Worm (Caenorhabditis elegans) whole organism, young adult: ENCODE data around the gene T28F3.11.

ENCODE experiments used
- B0019.2 ChIP-seq: fragments of 200-800 bp; sonication (Bioruptor generic); conservative IDR thresholded peaks from 2 replicates; pipeline ENCODE4 v1.3.6; 2022; ENCODE audit warnings: missing genetic modification reagents, missing genetic modification characterization, missing compliant biosample characterization
- B0261.1 ChIP-seq: sonication (generic microtip); optimal IDR thresholded peaks from 2 replicates; lab custom pipeline; 2016; ENCODE audit warnings: mild to moderate bottlenecking, missing genetic modification characterization, moderate library complexity, missing compliant biosample characterization
- F23B12.7 ChIP-seq: sonication (generic microtip); optimal IDR thresholded peaks from 2 replicates; lab custom pipeline; 2017; ENCODE audit warnings: missing genetic modification characterization, mild to moderate bottlenecking, missing compliant biosample characterization, antibody characterized with exemption, moderate library complexity; ENCODE audit not compliant: insufficient read depth
- F37B4.10 ChIP-seq: fragments of 200-800 bp; sonication (Bioruptor generic); IDR thresholded peaks from 2 replicates; pipeline ENCODE4 v1.3.6; 2022; ENCODE audit warnings: missing genetic modification characterization, missing compliant biosample characterization
- F39B2.1 ChIP-seq: fragments of 200-800 bp; sonication (Bioruptor generic); IDR thresholded peaks from 2 replicates; pipeline ENCODE4 v1.3.6; 2022; ENCODE audit warnings: missing genetic modification reagents, missing genetic modification characterization, missing compliant biosample characterization
- K11D2.4 ChIP-seq: fragments of 200-800 bp; sonication (Bioruptor generic); IDR thresholded peaks from 2 replicates; pipeline ENCODE4 v1.3.6; 2022; ENCODE audit warnings: missing genetic modification reagents, missing genetic modification characterization, missing compliant biosample characterization
- Y53G8AR.9 ChIP-seq: fragments of 200-800 bp; sonication (Bioruptor generic); conservative IDR thresholded peaks from 2 replicates; pipeline ENCODE4 v1.3.6; 2022; ENCODE audit warnings: missing genetic modification reagents, missing genetic modification characterization, missing compliant biosample characterization
- Y67H2A.10 ChIP-seq: fragments of 200-800 bp; sonication (Bioruptor generic); conservative IDR thresholded peaks from 2 replicates; pipeline ENCODE4 v1.3.6; 2022; ENCODE audit warnings: missing genetic modification reagents, missing genetic modification characterization, missing compliant biosample characterization
- Y95B8A.8 ChIP-seq: fragments of 200-800 bp; sonication (Bioruptor generic); IDR thresholded peaks from 2 replicates; pipeline ENCODE4 v1.3.6; 2022; ENCODE audit warnings: missing genetic modification reagents, missing genetic modification characterization, missing compliant biosample characterization
- ama-1 ChIP-seq, 3 experiments: fragments of 150-350 bp in 1 of 3; sonication (generic microtip) in 2 of 3; optimal IDR thresholded peaks; 2 replicates each; lab custom pipeline; 2014 to 2018; ENCODE audit warnings: missing biosample characterization in 2 of 3, missing genetic modification characterization in 2 of 3, missing genetic modification reagents in 2 of 3
- aptf-2 ChIP-seq: fragments of 200-800 bp; sonication (Bioruptor generic); conservative IDR thresholded peaks from 2 replicates; pipeline ENCODE4 v1.3.6; 2022; ENCODE audit warnings: missing genetic modification reagents, missing genetic modification characterization, missing compliant biosample characterization
- atf-7 ChIP-seq: sonication (generic microtip); optimal IDR thresholded peaks from 2 replicates; lab custom pipeline; 2017; ENCODE audit warnings: mild to moderate bottlenecking, missing genetic modification characterization, missing compliant biosample characterization
- attf-5 ChIP-seq: fragments of 200-800 bp; sonication (Bioruptor generic); optimal IDR thresholded peaks from 2 replicates; lab custom pipeline; 2018; ENCODE audit warnings: mild to moderate bottlenecking, missing genetic modification characterization, missing compliant biosample characterization
- bed-1 ChIP-seq: fragments of 200-800 bp; sonication (Bioruptor generic); IDR thresholded peaks from 2 replicates; pipeline ENCODE4 v1.3.6; 2022; ENCODE audit warnings: missing genetic modification reagents, missing genetic modification characterization, missing compliant biosample characterization
- ccch-3 ChIP-seq: fragments of 200-800 bp; sonication (Bioruptor generic); optimal IDR thresholded peaks from 2 replicates; lab custom pipeline; 2018; ENCODE audit warnings: mild to moderate bottlenecking, missing genetic modification characterization, missing compliant biosample characterization
- cebp-1 ChIP-seq, 2 experiments: fragments of 200-800 bp in 1 of 2; sonication (Bioruptor generic) in 1 of 2; sonication (generic microtip) in 1 of 2; IDR thresholded peaks in 1 of 2; optimal IDR thresholded peaks in 1 of 2; 2 replicates each; pipeline versions ENCODE4 v1.3.6 to Lab custom; 2017 to 2022; ENCODE audit warnings: missing compliant biosample characterization in 2 of 2, missing genetic modification characterization in 2 of 2, mild to moderate bottlenecking in 1 of 2, missing genetic modification reagents in 1 of 2, moderate library complexity in 1 of 2
- ceh-58 ChIP-seq: fragments of 200-800 bp; sonication (Bioruptor generic); IDR thresholded peaks from 2 replicates; pipeline ENCODE4 v1.3.6; 2022; ENCODE audit warnings: missing genetic modification characterization, missing compliant biosample characterization
- die-1 ChIP-seq: sonication (generic microtip); optimal IDR thresholded peaks from 2 replicates; lab custom pipeline; 2016; ENCODE audit warnings: missing genotype, mild to moderate bottlenecking, missing genetic modification characterization, missing compliant biosample characterization
- dox-1 ChIP-seq: fragments of 200-800 bp; sonication (Bioruptor generic); IDR thresholded peaks from 2 replicates; pipeline ENCODE4 v1.3.6; 2022; ENCODE audit warnings: missing genetic modification reagents, missing genetic modification characterization, missing compliant biosample characterization
- fkh-3 ChIP-seq: sonication (generic microtip); optimal IDR thresholded peaks from 2 replicates; lab custom pipeline; 2016; ENCODE audit warnings: mild to moderate bottlenecking, missing genetic modification characterization, missing compliant biosample characterization
- gei-17 ChIP-seq: fragments of 200-800 bp; sonication (Bioruptor generic); optimal IDR thresholded peaks from 2 replicates; lab custom pipeline; 2018; ENCODE audit warnings: mild to moderate bottlenecking, missing genetic modification characterization, missing compliant biosample characterization
- hlh-12 ChIP-seq: sonication (generic microtip); optimal IDR thresholded peaks from 2 replicates; lab custom pipeline; 2016; ENCODE audit warnings: missing genetic modification characterization, missing compliant biosample characterization
- hmg-1.2 ChIP-seq: fragments of 200-800 bp; sonication (Bioruptor generic); IDR thresholded peaks from 2 replicates; pipeline ENCODE4 v1.3.6; 2022; ENCODE audit warnings: missing genetic modification reagents, missing genetic modification characterization, missing compliant biosample characterization
- hsf-1 ChIP-seq: fragments of 200-800 bp; sonication (Bioruptor generic); IDR thresholded peaks from 2 replicates; pipeline ENCODE4 v1.3.6; 2022; ENCODE audit warnings: missing genetic modification reagents, missing genetic modification characterization, missing compliant biosample characterization
- let-526 ChIP-seq: fragments of 200-800 bp; sonication (Bioruptor generic); IDR thresholded peaks from 2 replicates; pipeline ENCODE4 v1.3.6; 2022; ENCODE audit warnings: missing genetic modification reagents, missing genetic modification characterization, missing compliant biosample characterization
- let-607 ChIP-seq, 2 experiments: fragments of 200-800 bp in 1 of 2; sonication (Bioruptor generic) in 1 of 2; sonication (generic microtip) in 1 of 2; optimal IDR thresholded peaks; 2 replicates each; lab custom pipeline; 2016 to 2018; ENCODE audit warnings: mild to moderate bottlenecking in 2 of 2, missing compliant biosample characterization in 2 of 2, missing genetic modification characterization in 2 of 2, moderate library complexity in 2 of 2, missing genotype in 1 of 2
- lin-35 ChIP-seq, 3 experiments: fragments of 150-350 bp in 2 of 3; sonication (generic microtip) in 1 of 3; optimal IDR thresholded peaks; 2 replicates each; lab custom pipeline; 2014 to 2018; ENCODE audit warnings: missing biosample characterization in 3 of 3, missing genetic modification characterization in 3 of 3, missing genetic modification reagents in 3 of 3
- lin-40 ChIP-seq: sonication (generic microtip); optimal IDR thresholded peaks from 2 replicates; lab custom pipeline; 2016; ENCODE audit warnings: missing genetic modification characterization, mild to moderate bottlenecking, missing compliant biosample characterization, missing genotype, missing genetic modification reagents
- lin-54 ChIP-seq: fragments of 200-800 bp; sonication (Bioruptor generic); optimal IDR thresholded peaks from 2 replicates; lab custom pipeline; 2018; ENCODE audit warnings: mild to moderate bottlenecking, missing genetic modification characterization, missing compliant biosample characterization
- lsl-1 ChIP-seq: fragments of 200-800 bp; sonication (Bioruptor generic); optimal IDR thresholded peaks from 2 replicates; lab custom pipeline; 2018; ENCODE audit warnings: mild to moderate bottlenecking, missing genetic modification characterization, moderate library complexity, missing compliant biosample characterization
- madf-6 ChIP-seq: fragments of 200-800 bp; sonication (Bioruptor generic); IDR thresholded peaks from 2 replicates; pipeline ENCODE4 v1.3.6; 2022; ENCODE audit warnings: missing genetic modification reagents, missing genetic modification characterization, missing compliant biosample characterization
- mcd-1 ChIP-seq: fragments of 200-800 bp; sonication (Bioruptor generic); IDR thresholded peaks from 2 replicates; pipeline ENCODE4 v1.3.6; 2022; ENCODE audit warnings: missing genetic modification reagents, missing genetic modification characterization, missing compliant biosample characterization
- mel-28 ChIP-seq: sonication (generic microtip); optimal IDR thresholded peaks from 2 replicates; lab custom pipeline; 2016; ENCODE audit warnings: borderline replicate concordance, mild to moderate bottlenecking, missing genetic modification characterization, missing compliant biosample characterization
- nfya-2 ChIP-seq: fragments of 200-800 bp; sonication (Bioruptor generic); IDR thresholded peaks from 2 replicates; pipeline ENCODE4 v1.3.6; 2022; ENCODE audit warnings: missing genetic modification reagents, missing genetic modification characterization, missing compliant biosample characterization
- nhr-120 ChIP-seq: fragments of 200-800 bp; sonication (Bioruptor generic); IDR thresholded peaks from 2 replicates; pipeline ENCODE4 v1.3.6; 2022; ENCODE audit warnings: missing genetic modification characterization, missing compliant biosample characterization
- nhr-80 ChIP-seq: sonication (generic microtip); optimal IDR thresholded peaks from 2 replicates; lab custom pipeline; 2016; ENCODE audit warnings: missing genetic modification characterization, missing compliant biosample characterization
- nhr-90 ChIP-seq: sonication (generic microtip); optimal IDR thresholded peaks from 2 replicates; lab custom pipeline; 2016; ENCODE audit warnings: missing genotype, mild to moderate bottlenecking, missing genetic modification characterization, missing compliant biosample characterization
- repo-1 ChIP-seq: sonication (generic microtip); optimal IDR thresholded peaks from 2 replicates; lab custom pipeline; 2017; ENCODE audit warnings: mild to moderate bottlenecking, missing genetic modification characterization, missing compliant biosample characterization
- snpc-4 ChIP-seq, 5 experiments: fragments of 150-350 bp in 1 of 5; sonication (generic microtip) in 4 of 5; optimal IDR thresholded peaks; 2 replicates each; lab custom pipeline; 2014 to 2018; ENCODE audit warnings: missing genetic modification characterization in 5 of 5, missing biosample characterization in 3 of 5, antibody characterized with exemption in 2 of 5, mild to moderate bottlenecking in 2 of 5, missing compliant biosample characterization in 2 of 5, missing genotype in 2 of 5, moderate library complexity in 2 of 5, missing genetic modification reagents in 1 of 5
- somi-1 ChIP-seq: fragments of 200-800 bp; sonication (Bioruptor generic); optimal IDR thresholded peaks from 2 replicates; lab custom pipeline; 2018; ENCODE audit warnings: mild to moderate bottlenecking, missing genetic modification characterization, missing compliant biosample characterization
- xnd-1 ChIP-seq: sonication (generic microtip); optimal IDR thresholded peaks from 2 replicates; lab custom pipeline; 2016; ENCODE audit warnings: missing genotype, missing genetic modification reagents, missing genetic modification characterization, missing compliant biosample characterization
- ztf-18 ChIP-seq: sonication (generic microtip); optimal IDR thresholded peaks from 2 replicates; lab custom pipeline; 2016; ENCODE audit warnings: missing genotype, mild to moderate bottlenecking, missing genetic modification characterization, missing compliant biosample characterization
- ztf-6 ChIP-seq: fragments of 200-800 bp; sonication (Bioruptor generic); IDR thresholded peaks from 2 replicates; pipeline ENCODE4 v1.3.6; 2022; ENCODE audit warnings: missing genetic modification reagents, missing genetic modification characterization, missing compliant biosample characterization

The T28F3.11 gene

DNA sequence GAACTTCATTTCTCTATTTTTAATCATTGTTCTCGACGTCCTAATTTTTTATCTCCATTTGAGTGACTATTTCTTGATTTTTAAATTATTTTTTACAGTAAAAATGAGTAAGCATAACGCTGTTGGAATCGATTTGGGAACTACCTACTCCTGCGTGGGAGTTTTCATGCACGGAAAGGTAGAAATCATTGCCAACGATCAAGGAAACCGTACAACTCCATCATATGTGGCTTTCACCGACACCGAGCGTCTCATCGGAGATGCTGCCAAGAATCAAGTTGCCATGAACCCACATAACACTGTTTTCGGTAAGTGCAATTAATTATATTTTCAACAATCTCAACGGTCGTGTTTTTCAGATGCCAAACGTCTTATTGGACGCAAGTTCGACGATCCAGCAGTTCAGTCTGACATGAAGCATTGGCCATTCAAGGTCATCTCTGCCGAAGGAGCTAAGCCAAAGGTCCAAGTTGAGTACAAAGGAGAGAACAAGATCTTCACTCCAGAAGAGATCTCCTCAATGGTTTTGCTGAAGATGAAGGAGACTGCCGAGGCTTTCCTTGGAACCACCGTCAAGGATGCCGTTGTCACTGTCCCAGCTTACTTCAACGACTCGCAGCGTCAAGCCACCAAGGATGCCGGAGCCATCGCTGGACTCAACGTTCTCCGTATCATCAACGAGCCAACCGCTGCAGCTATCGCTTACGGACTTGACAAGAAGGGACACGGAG lies 12.5 kb downstream of the T28F3.11 start, which contains the start of gene hsp-1 (continued):
- TF ChIP-seq ccch-3 (GFP tag; lab: Kevin White, UChicago), result no peak
- no peak for TF ChIP-seq nhr-80 (tag; lab: Kevin White, UChicago)
- TF ChIP-seq let-607 (tag; optimal IDR thresholded peaks at IDR 0.05; lab: Kevin White, UChicago), result no peak
- no peak for TF ChIP-seq fkh-3 (tag; lab: Kevin White, UChicago)
- 0 out of 2 replicates have a peak, but pooled peaks have one; percentile 66 for TF ChIP-seq Y95B8A.8 (GFP tag; lab: Robert Waterston, UW)

DNA sequence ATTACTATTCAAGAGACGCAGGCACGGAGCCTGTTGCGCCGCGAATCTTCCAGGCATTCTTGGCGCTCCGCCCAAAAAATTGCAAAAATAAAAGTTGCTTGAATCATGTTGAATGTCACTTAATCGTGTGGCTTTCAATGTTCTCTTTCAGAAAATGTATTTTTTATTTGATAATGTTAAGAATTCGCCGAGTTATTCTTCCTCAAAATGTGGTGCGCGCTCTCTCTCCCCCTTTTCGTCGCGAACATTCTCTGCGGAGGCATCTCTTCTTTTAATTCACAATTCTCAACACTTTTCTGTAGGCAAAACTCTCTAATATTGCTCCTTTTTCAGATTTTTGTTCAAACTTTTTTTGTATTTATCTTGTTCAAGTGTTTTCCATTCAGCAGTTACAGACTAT lies 13.1 kb downstream of the T28F3.11 start:
- TF ChIP-seq let-526 (GFP tag; lab: Robert Waterston, UW), result peak; percentile 98
- peak; percentile 96 for TF ChIP-seq K11D2.4 (GFP tag; lab: Robert Waterston, UW)
- peak; percentile 88 for TF ChIP-seq gei-17 (GFP tag; lab: Kevin White, UChicago)
- peak; percentile 97 for TF ChIP-seq repo-1 (tag; lab: Kevin White, UChicago)
- peak; percentile 94 for TF ChIP-seq cebp-1 (GFP tag; IDR thresholded peaks at IDR 0.05; lab: Robert Waterston, UW)
- peak; percentile 97 for TF ChIP-seq cebp-1 (tag; optimal IDR thresholded peaks at IDR 0.05; lab: Kevin White, UChicago)
- no peak for TF ChIP-seq hlh-12 (tag; lab: Kevin White, UChicago)
- TF ChIP-seq Y95B8A.8 (GFP tag; lab: Robert Waterston, UW), result peak; percentile 94
- peak; percentile 76 for TF ChIP-seq madf-6 (GFP tag; lab: Robert Waterston, UW)
- peak; percentile 100 for TF ChIP-seq hsf-1
- peak; percentile 80 for TF ChIP-seq B0019.2
- peak; percentile 49 for TF ChIP-seq nhr-80 (tag; lab: Kevin White, UChicago)
- peak; percentile 91 for TF ChIP-seq attf-5 (GFP tag; lab: Kevin White, UChicago)
- TF ChIP-seq F39B2.1, result no peak
- TF ChIP-seq B0261.1, result peak; percentile 42
- peak in 2 of 3 experiments; percentile 85 to 89 for TF ChIP-seq lin-35 (GFP tag; optimal IDR thresholded peaks at IDR 0.05; lab: Kevin White, UChicago)
- TF ChIP-seq nfya-2 (GFP tag; lab: Robert Waterston, UW), result no peak
- peak; percentile 57 for TF ChIP-seq xnd-1 (tag; lab: Kevin White, UChicago)
- no peak for TF ChIP-seq ceh-58 (GFP tag; lab: Robert Waterston, UW)
- no peak for TF ChIP-seq F23B12.7 (tag; lab: Kevin White, UChicago)
- peak; percentile 99 for TF ChIP-seq lin-40 (tag; lab: Kevin White, UChicago)
- peak; percentile 98 for TF ChIP-seq somi-1
- peak; percentile 24 for TF ChIP-seq die-1 (tag; lab: Kevin White, UChicago)
- TF ChIP-seq snpc-4 (GFP tag; optimal IDR thresholded peaks at IDR 0.05; lab: Kevin White, UChicago), result peak; percentile 79
- TF ChIP-seq snpc-4 (tag; optimal IDR thresholded peaks at IDR 0.05; lab: Kevin White, UChicago), result peak; percentile 82 to 94 (median 86)
- peak; percentile 92 for TF ChIP-seq mcd-1
- peak; percentile 78 for TF ChIP-seq ztf-18 (tag; lab: Kevin White, UChicago)
- TF ChIP-seq ama-1 (optimal IDR thresholded peaks at IDR 0.05; lab: Kevin White, UChicago), result peak; percentile 44
- TF ChIP-seq ama-1 (GFP tag; optimal IDR thresholded peaks at IDR 0.05; lab: Kevin White, UChicago), result peak in 1 of 2 experiments; percentile 74
- TF ChIP-seq dox-1 (GFP tag; lab: Robert Waterston, UW), result peak; percentile 96
- TF ChIP-seq lsl-1 (GFP tag; lab: Kevin White, UChicago), result peak; percentile 64
- TF ChIP-seq lin-54 (GFP tag; lab: Kevin White, UChicago), result peak; percentile 93
- peak; percentile 78 for TF ChIP-seq aptf-2 (GFP tag; lab: Robert Waterston, UW)
- peak; percentile 97 for TF ChIP-seq Y67H2A.10
- TF ChIP-seq atf-7 (tag; lab: Kevin White, UChicago), result peak; percentile 96
- TF ChIP-seq bed-1, result no peak
- TF ChIP-seq nhr-120, result no peak
- peak; percentile 97 for TF ChIP-seq Y53G8AR.9 (GFP tag; lab: Robert Waterston, UW)
- TF ChIP-seq nhr-90 (tag; lab: Kevin White, UChicago), result peak; percentile 64
- TF ChIP-seq F37B4.10 (GFP tag; lab: Robert Waterston, UW), result no peak
- TF ChIP-seq mel-28 (tag; lab: Kevin White, UChicago), result peak; percentile 82
- TF ChIP-seq hmg-1.2 (GFP tag; lab: Robert Waterston, UW), result peak; percentile 91
- TF ChIP-seq ztf-6, result peak; percentile 94
